Worm (Caenorhabditis elegans): Measurements from ENCODE around the gene ztf-14.

The ztf-14 gene

DNA sequence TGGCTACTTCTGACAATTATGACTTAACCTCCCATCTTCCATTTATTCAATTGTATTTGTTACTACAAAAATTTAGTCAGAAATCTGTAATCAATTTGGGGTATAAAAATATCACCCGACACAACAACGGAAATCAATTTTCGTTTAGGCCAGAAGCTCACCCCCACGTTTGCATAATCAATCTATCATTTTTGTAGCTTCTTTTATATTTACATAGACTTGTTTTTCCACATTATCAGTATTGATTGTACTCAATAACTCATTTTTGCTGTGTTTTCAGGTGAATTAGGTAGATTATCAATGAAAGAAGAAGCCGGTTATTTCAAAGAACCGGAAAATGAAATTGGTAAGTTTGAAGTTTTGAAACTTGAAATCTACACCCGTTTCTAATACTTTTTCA lies 22.1 kb upstream of the ztf-14 start, which contains the start of gene M163.5:
Gene M163.5 (plus strand): TSS at position 301 of the 400 bp plus-strand sequence.
- no peak for TF ChIP-seq elt-4 (tag; optimal IDR thresholded peaks at IDR 0.05)
- no peak for TF ChIP-seq gmeb-2 (tag; optimal IDR thresholded peaks at IDR 0.05)
- TF ChIP-seq eyg-1 (tag; optimal IDR thresholded peaks at IDR 0.05) = no peak
- TF ChIP-seq madf-2 (tag; optimal IDR thresholded peaks at IDR 0.05) = no peak
- TF ChIP-seq rnt-1 (tag; optimal IDR thresholded peaks at IDR 0.05) = no peak
- TF ChIP-seq pqm-1 (tag; optimal IDR thresholded peaks at IDR 0.05) = no peak

DNA sequence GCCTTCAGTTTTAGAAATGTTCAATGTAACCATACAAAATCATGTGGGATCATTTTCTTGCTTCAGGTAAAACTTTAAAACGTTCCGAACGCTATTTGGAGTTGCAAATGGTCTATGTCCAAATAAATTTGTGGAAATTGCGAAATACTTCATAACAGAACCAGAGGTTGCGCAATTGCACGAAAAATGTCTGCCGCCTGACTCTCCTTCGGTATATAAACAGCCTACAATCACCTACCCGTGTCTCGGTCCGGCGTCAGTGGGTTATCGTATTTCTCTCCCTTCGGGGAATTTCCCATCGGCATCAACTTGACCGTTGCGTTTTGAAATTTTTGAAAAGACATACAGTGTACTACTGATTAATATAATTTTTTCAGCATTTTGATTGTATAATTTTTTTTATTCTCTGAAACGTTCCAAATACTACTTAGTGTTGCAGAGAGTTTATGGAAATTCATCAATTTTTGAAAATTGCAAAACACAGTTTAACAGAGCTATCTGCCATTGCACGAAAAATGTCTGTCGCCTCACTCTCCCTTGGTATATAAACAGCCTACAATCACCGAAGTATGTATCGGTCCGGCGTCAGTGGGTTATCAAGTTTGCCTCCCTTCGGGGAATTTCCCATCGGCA lies 19.1 kb upstream of the ztf-14 start:
- TF ChIP-seq ceh-48 (tag; optimal IDR thresholded peaks at IDR 0.05) = no peak
- TF ChIP-seq C08G9.2 (tag; optimal IDR thresholded peaks at IDR 0.05) = no peak
- TF ChIP-seq tbx-7 (tag; optimal IDR thresholded peaks at IDR 0.05) = no peak
- no peak for TF ChIP-seq unc-55 (GFP tag; optimal IDR thresholded peaks at IDR 0.05)
- TF ChIP-seq elt-4 (tag; optimal IDR thresholded peaks at IDR 0.05) = no peak
- TF ChIP-seq pros-1 (tag; optimal IDR thresholded peaks at IDR 0.05) = no peak
- TF ChIP-seq hlh-6 (tag; optimal IDR thresholded peaks at IDR 0.05) = no peak
- TF ChIP-seq sox-2 (GFP tag; IDR thresholded peaks at IDR 0.05) = no peak
- TF ChIP-seq ceh-34 (tag; optimal IDR thresholded peaks at IDR 0.05) = no peak
- no peak for TF ChIP-seq dve-1 (tag; optimal IDR thresholded peaks at IDR 0.05)
- TF ChIP-seq ceh-22 (tag; optimal IDR thresholded peaks at IDR 0.05) = no peak
- TF ChIP-seq K02D7.2 (tag; optimal IDR thresholded peaks at IDR 0.05) = no peak
- no peak for TF ChIP-seq sdc-2 (tag; optimal IDR thresholded peaks at IDR 0.05)

ce11 chrX:14477338-14477737 lies 18.5 kb upstream of the ztf-14 start:
- TF ChIP-seq pros-1 (tag; optimal IDR thresholded peaks at IDR 0.05) (no peak), elt-4 (tag; optimal IDR thresholded peaks at IDR 0.05) (no peak), ceh-30 (tag; optimal IDR thresholded peaks at IDR 0.05) (no peak), ahr-1 (tag; optimal IDR thresholded peaks at IDR 0.05) (no peak), C08G9.2 (tag; optimal IDR thresholded peaks at IDR 0.05) (no peak), hlh-15 (tag; optimal IDR thresholded peaks at IDR 0.05) (no peak), ets-4 (tag; optimal IDR thresholded peaks at IDR 0.05) (no peak), hlh-6 (tag; optimal IDR thresholded peaks at IDR 0.05) (no peak), ref-2 (tag; optimal IDR thresholded peaks at IDR 0.05) (no peak), npax-4 (tag; optimal IDR thresholded peaks at IDR 0.05) (no peak), pha-2 (tag; optimal IDR thresholded peaks at IDR 0.05) (no peak), unc-55 (GFP tag; optimal IDR thresholded peaks at IDR 0.05) (no peak), dve-1 (tag; optimal IDR thresholded peaks at IDR 0.05) (no peak), Y22D7AL.16 (tag; optimal IDR thresholded peaks at IDR 0.05) (no peak), ceh-19 (GFP tag; optimal IDR thresholded peaks at IDR 0.05) (no peak), fkh-10 (GFP tag; optimal IDR thresholded peaks at IDR 0.05) (no peak), ttx-3 (tag; optimal IDR thresholded peaks at IDR 0.05) (no peak), K02D7.2 (tag; optimal IDR thresholded peaks at IDR 0.05) (no peak), nhr-232 (tag; optimal IDR thresholded peaks at IDR 0.05) (no peak)

ce11 chrX:14478193-14478592 lies 17.7 kb upstream of the ztf-14 start:
- TF ChIP-seq ref-2 (tag; optimal IDR thresholded peaks at IDR 0.05) = no peak
- TF ChIP-seq hlh-13 (GFP tag; optimal IDR thresholded peaks at IDR 0.05) = no peak
- no peak for TF ChIP-seq tbx-7 (tag; optimal IDR thresholded peaks at IDR 0.05)
- no peak for TF ChIP-seq unc-55 (GFP tag; optimal IDR thresholded peaks at IDR 0.05)
- TF ChIP-seq unc-86 (tag; optimal IDR thresholded peaks at IDR 0.05) = no peak
- no peak for TF ChIP-seq pqm-1 (tag; optimal IDR thresholded peaks at IDR 0.05)
- TF ChIP-seq ttx-3 (tag; optimal IDR thresholded peaks at IDR 0.05) = no peak

- no peak for TF ChIP-seq eyg-1 (tag; optimal IDR thresholded peaks at IDR 0.05)
- TF ChIP-seq ceh-31 (tag; optimal IDR thresholded peaks at IDR 0.05) = no peak
- TF ChIP-seq dve-1 (tag; optimal IDR thresholded peaks at IDR 0.05) = peak; percentile 45
- TF ChIP-seq F13H6.1 (tag; optimal IDR thresholded peaks at IDR 0.05) = no peak
- TF ChIP-seq fkh-10 (GFP tag; optimal IDR thresholded peaks at IDR 0.05) = no peak
- TF ChIP-seq ceh-45 (GFP tag; IDR thresholded peaks at IDR 0.05) = no peak
- TF ChIP-seq ceh-2 (tag; optimal IDR thresholded peaks at IDR 0.05) = no peak
Observed at ce11 chrX:14478743-14479428, 17.0 kb upstream of the ztf-14 start, which contains the start of gene M163.11. Gene M163.11 (plus strand): TSS chrX:14479378.

Data from whole organism, late embryonic.